Worm (Caenorhabditis elegans) whole organism, late embryonic: Measurements from ENCODE around the gene egli-1.
A peak's percentile ranks its signal among the peaks of the same experiment; 100 is the strongest.

ENCODE experiments used
- K09A11.1 ChIP-seq: sonication (generic microtip); optimal IDR thresholded peaks from 2 replicates; lab custom pipeline; 2017; ENCODE audit warnings: antibody characterized with exemption, mild to moderate bottlenecking, missing genetic modification characterization, missing compliant biosample characterization; ENCODE audit not compliant: insufficient read depth
- Y22D7AL.16 ChIP-seq: sonication (generic microtip); optimal IDR thresholded peaks from 2 replicates; lab custom pipeline; 2016; ENCODE audit warnings: missing genetic modification characterization, missing compliant biosample characterization
- ahr-1 ChIP-seq: sonication (generic microtip); optimal IDR thresholded peaks from 2 replicates; lab custom pipeline; 2016; ENCODE audit warnings: missing genetic modification characterization, missing compliant biosample characterization
- ceh-18 ChIP-seq: sonication (generic microtip); optimal IDR thresholded peaks from 2 replicates; lab custom pipeline; 2016; ENCODE audit warnings: missing genetic modification characterization, missing compliant biosample characterization
- ceh-2 ChIP-seq: sonication (generic microtip); optimal IDR thresholded peaks from 2 replicates; lab custom pipeline; 2016; ENCODE audit warnings: missing genotype, missing genetic modification characterization, missing compliant biosample characterization
- ceh-22 ChIP-seq: sonication (generic microtip); optimal IDR thresholded peaks from 2 replicates; lab custom pipeline; 2017; ENCODE audit warnings: missing biosample characterization, missing genetic modification characterization
- ceh-24 ChIP-seq: sonication (generic microtip); optimal IDR thresholded peaks from 2 replicates; lab custom pipeline; 2016; ENCODE audit warnings: mild to moderate bottlenecking, missing genetic modification characterization, missing compliant biosample characterization
- ceh-31 ChIP-seq: sonication (generic microtip); optimal IDR thresholded peaks from 2 replicates; lab custom pipeline; 2016; ENCODE audit warnings: missing genetic modification characterization, missing compliant biosample characterization
- ceh-34 ChIP-seq: sonication (generic microtip); optimal IDR thresholded peaks from 2 replicates; lab custom pipeline; 2016; ENCODE audit warnings: mild to moderate bottlenecking, missing genetic modification characterization, missing compliant biosample characterization
- ceh-6 ChIP-seq: fragments of 200-800 bp; sonication (Bioruptor generic); optimal IDR thresholded peaks from 2 replicates; lab custom pipeline; 2018; ENCODE audit warnings: mild to moderate bottlenecking, missing genetic modification characterization, missing compliant biosample characterization
- dve-1 ChIP-seq: sonication (generic microtip); optimal IDR thresholded peaks from 2 replicates; lab custom pipeline; 2017; ENCODE audit warnings: antibody characterized with exemption, mild to moderate bottlenecking, missing genetic modification characterization, missing compliant biosample characterization
- elt-2 ChIP-seq: sonication (generic microtip); optimal IDR thresholded peaks from 2 replicates; lab custom pipeline; 2016; ENCODE audit warnings: missing genetic modification reagents, missing genetic modification characterization, missing compliant biosample characterization
- elt-4 ChIP-seq: sonication (generic microtip); optimal IDR thresholded peaks from 2 replicates; lab custom pipeline; 2016; ENCODE audit warnings: missing genetic modification characterization, missing compliant biosample characterization
- ets-4 ChIP-seq: sonication (generic microtip); optimal IDR thresholded peaks from 2 replicates; lab custom pipeline; 2016; ENCODE audit warnings: missing genetic modification characterization, missing compliant biosample characterization
- eyg-1 ChIP-seq: sonication (generic microtip); optimal IDR thresholded peaks from 2 replicates; lab custom pipeline; 2016; ENCODE audit warnings: missing genotype, missing genetic modification characterization, missing compliant biosample characterization
- fkh-6 ChIP-seq: sonication (generic microtip); optimal IDR thresholded peaks from 2 replicates; lab custom pipeline; 2016; ENCODE audit warnings: missing genetic modification characterization, missing compliant biosample characterization
- hlh-13 ChIP-seq: fragments of 200-800 bp; sonication (Bioruptor generic); optimal IDR thresholded peaks from 2 replicates; lab custom pipeline; 2018; ENCODE audit warnings: mild to moderate bottlenecking, missing genetic modification characterization, missing compliant biosample characterization
- hlh-15 ChIP-seq: sonication (generic microtip); optimal IDR thresholded peaks from 2 replicates; lab custom pipeline; 2016; ENCODE audit warnings: missing genetic modification characterization, missing compliant biosample characterization
- hlh-30 ChIP-seq: sonication (generic microtip); optimal IDR thresholded peaks from 2 replicates; lab custom pipeline; 2017; ENCODE audit warnings: antibody characterized with exemption, missing genetic modification characterization, missing compliant biosample characterization; ENCODE audit not compliant: insufficient read depth
- hlh-6 ChIP-seq: sonication (generic microtip); optimal IDR thresholded peaks from 2 replicates; lab custom pipeline; 2016; ENCODE audit warnings: missing genotype, missing genetic modification characterization, missing compliant biosample characterization
- madf-2 ChIP-seq: sonication (generic microtip); optimal IDR thresholded peaks from 2 replicates; lab custom pipeline; 2017; ENCODE audit warnings: missing genetic modification characterization, missing compliant biosample characterization
- mec-3 ChIP-seq: sonication (generic microtip); optimal IDR thresholded peaks from 2 replicates; lab custom pipeline; 2016; ENCODE audit warnings: borderline replicate concordance, missing genetic modification characterization, missing compliant biosample characterization
- nfya-1 ChIP-seq: sonication (generic microtip); optimal IDR thresholded peaks from 2 replicates; lab custom pipeline; 2017; ENCODE audit warnings: missing genetic modification characterization, mild to moderate bottlenecking, missing compliant biosample characterization, antibody characterized with exemption, moderate library complexity
- nhr-11 ChIP-seq: fragments of 150-350 bp; optimal IDR thresholded peaks from 2 replicates; lab custom pipeline; 2014; ENCODE audit warnings: missing biosample characterization, missing genetic modification characterization
- pat-9 ChIP-seq: fragments of 200-800 bp; sonication (Bioruptor generic); optimal IDR thresholded peaks from 2 replicates; lab custom pipeline; 2018; ENCODE audit warnings: mild to moderate bottlenecking, missing genetic modification characterization, moderate library complexity, missing compliant biosample characterization
- pha-4 ChIP-seq: fragments of 150-350 bp; optimal IDR thresholded peaks from 2 replicates; lab custom pipeline; 2018; ENCODE audit warnings: missing biosample characterization, missing genetic modification reagents, missing genetic modification characterization
- pros-1 ChIP-seq: fragments of 150-350 bp; optimal IDR thresholded peaks from 2 replicates; lab custom pipeline; 2014; ENCODE audit warnings: missing biosample characterization, missing genetic modification reagents, missing genetic modification characterization
- ref-2 ChIP-seq: sonication (generic microtip); optimal IDR thresholded peaks from 2 replicates; lab custom pipeline; 2016; ENCODE audit warnings: missing genetic modification characterization, missing compliant biosample characterization
- rnt-1 ChIP-seq: sonication (generic microtip); optimal IDR thresholded peaks from 2 replicates; lab custom pipeline; 2016; ENCODE audit warnings: missing genetic modification characterization, missing compliant biosample characterization
- tbx-2 ChIP-seq: sonication (generic microtip); optimal IDR thresholded peaks from 2 replicates; lab custom pipeline; 2016; ENCODE audit warnings: missing genetic modification characterization, missing compliant biosample characterization
- tbx-7 ChIP-seq: sonication (generic microtip); optimal IDR thresholded peaks from 2 replicates; lab custom pipeline; 2016; ENCODE audit warnings: missing genotype, missing genetic modification characterization, missing compliant biosample characterization
- unc-3 ChIP-seq, 2 experiments: fragments of 200-800 bp in 1 of 2; sonication (Bioruptor generic) in 1 of 2; sonication (generic microtip) in 1 of 2; conservative IDR thresholded peaks in 1 of 2; optimal IDR thresholded peaks in 1 of 2; 2 replicates each; pipeline versions ENCODE4 v1.3.6 to Lab custom; 2016 to 2022; ENCODE audit warnings: missing compliant biosample characterization in 2 of 2, missing genetic modification characterization in 2 of 2, missing genetic modification reagents in 1 of 2
- unc-42 ChIP-seq: sonication (generic microtip); optimal IDR thresholded peaks from 2 replicates; lab custom pipeline; 2016; ENCODE audit warnings: missing genotype, missing genetic modification characterization, missing compliant biosample characterization
- unc-55 ChIP-seq: sonication (generic microtip); optimal IDR thresholded peaks from 2 replicates; lab custom pipeline; 2017; ENCODE audit warnings: missing biosample characterization, missing genetic modification reagents, missing genetic modification characterization
- unc-86 ChIP-seq: sonication (generic microtip); optimal IDR thresholded peaks from 2 replicates; lab custom pipeline; 2016; ENCODE audit warnings: missing genetic modification characterization, missing compliant biosample characterization

egli-1 gene

DNA sequence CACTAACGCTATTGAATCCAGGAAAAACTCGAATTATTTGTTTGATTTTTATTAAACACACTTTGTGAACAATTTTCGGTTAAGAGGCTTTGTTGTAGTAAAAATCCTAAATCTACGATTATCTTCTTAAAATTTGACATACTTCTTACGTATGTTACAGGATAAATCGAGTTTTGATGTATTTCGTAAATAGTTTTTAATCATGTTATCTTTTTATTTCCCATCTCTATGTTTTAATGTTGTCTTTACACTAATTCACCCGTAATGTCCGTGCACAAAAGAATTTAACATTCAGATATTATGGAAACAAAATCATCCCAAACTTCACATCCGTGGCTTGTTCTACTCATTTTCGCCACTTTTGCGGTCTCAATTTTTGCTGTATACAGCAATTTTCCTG lies at the start of gene egli-1:
Gene egli-1 (plus strand): TSS at position 301 of the 400 bp plus-strand sequence.
- TF ChIP-seq ceh-6 = no peak
- no peak for TF ChIP-seq pat-9 (tag; lab: Kevin White, UChicago)
- TF ChIP-seq eyg-1 (tag; lab: Kevin White, UChicago) = no peak
- TF ChIP-seq ets-4 (tag; lab: Kevin White, UChicago) = no peak
- no peak for TF ChIP-seq unc-86 (tag; lab: Kevin White, UChicago)
- no peak for TF ChIP-seq K09A11.1 (tag; lab: Kevin White, UChicago)
- TF ChIP-seq hlh-15 (tag; lab: Kevin White, UChicago) = no peak
- TF ChIP-seq tbx-2 (tag; lab: Kevin White, UChicago) = no peak

DNA sequence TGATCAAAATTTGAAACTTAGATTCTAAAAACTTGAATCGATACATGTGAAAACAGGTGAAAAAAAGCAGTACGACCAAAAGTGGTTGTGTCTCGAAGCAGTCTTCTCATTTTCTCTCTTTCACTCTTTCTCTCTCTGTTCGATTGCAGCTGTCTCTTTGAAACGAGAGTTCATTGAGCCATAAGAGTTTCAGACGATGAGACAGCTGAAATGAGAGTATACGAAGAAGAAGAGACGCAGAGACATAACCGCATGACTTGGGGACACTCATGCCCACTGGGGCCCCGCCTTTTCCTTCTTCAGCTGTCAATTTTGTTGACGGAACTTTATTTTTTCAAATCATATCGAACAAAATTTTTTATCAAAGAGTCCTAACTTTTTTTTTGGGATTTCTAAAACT lies 49.8 kb upstream of the egli-1 start:
- TF ChIP-seq hlh-6 = no peak
- no peak for TF ChIP-seq eyg-1 (tag; lab: Kevin White, UChicago)
- TF ChIP-seq tbx-2 (tag; lab: Kevin White, UChicago) = peak; percentile 53
- TF ChIP-seq elt-2 (tag; lab: Kevin White, UChicago) = peak; percentile 27
- no peak for TF ChIP-seq ceh-2
- TF ChIP-seq mec-3 = no peak
- TF ChIP-seq hlh-30 (tag; lab: Kevin White, UChicago) = peak; percentile 98
- no peak for TF ChIP-seq Y22D7AL.16 (tag; lab: Kevin White, UChicago)
- peak; percentile 73 for TF ChIP-seq ceh-31
- TF ChIP-seq ref-2 (tag; lab: Kevin White, UChicago) = peak; percentile 33
- TF ChIP-seq ceh-18 = peak; percentile 67
- TF ChIP-seq ceh-34 (tag; lab: Kevin White, UChicago) = peak; percentile 39
- TF ChIP-seq pros-1 (tag; lab: Kevin White, UChicago) = peak; percentile 55
- TF ChIP-seq unc-55 = peak; percentile 91
- peak; percentile 50 for TF ChIP-seq unc-42 (tag; lab: Kevin White, UChicago)
- peak; percentile 2 for TF ChIP-seq dve-1 (tag; lab: Kevin White, UChicago)
- peak; percentile 81 for TF ChIP-seq nfya-1
- peak; percentile 37 for TF ChIP-seq rnt-1 (tag; lab: Kevin White, UChicago)

ce11 chrII:9274734-9275133 lies 49.0 kb upstream of the egli-1 start:
- no peak for TF ChIP-seq nhr-11 (tag; lab: Kevin White, UChicago)
- TF ChIP-seq hlh-15 (tag; lab: Kevin White, UChicago) = no peak
- TF ChIP-seq unc-86 (tag; lab: Kevin White, UChicago) = no peak
- no peak for TF ChIP-seq nfya-1

- TF ChIP-seq unc-3 (GFP tag; conservative IDR thresholded peaks at IDR 0.05; lab: Robert Waterston, UW) (no peak), unc-3 (tag; optimal IDR thresholded peaks at IDR 0.05; lab: Kevin White, UChicago) (no peak), ahr-1 (tag; lab: Kevin White, UChicago) (no peak), ceh-24 (no peak)
Observed at ce11 chrII:9275173-9275572, 48.6 kb upstream of the egli-1 start.

DNA sequence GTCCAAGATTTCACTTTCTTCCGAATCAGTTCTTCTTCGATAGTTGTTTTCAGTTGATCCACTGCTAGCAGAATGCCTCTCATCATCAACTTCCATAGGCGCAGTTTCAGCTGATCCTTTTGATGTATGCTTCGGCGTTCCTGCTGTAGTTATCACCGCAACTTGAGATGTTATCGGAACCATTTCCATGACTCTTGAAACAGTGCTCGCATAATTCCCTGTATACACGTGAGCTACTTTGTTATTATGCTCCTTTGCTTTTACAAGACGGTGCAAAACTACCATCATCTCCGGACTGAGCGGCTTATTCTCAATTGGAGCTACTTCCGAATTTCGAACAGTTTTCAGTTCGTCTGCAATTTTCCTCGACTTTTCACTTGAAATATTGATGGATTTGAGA lies 46.6 kb upstream of the egli-1 start:
- TF ChIP-seq elt-4 (no peak), pha-4 (no peak), hlh-13 (GFP tag; lab: Kevin White, UChicago) (no peak), ahr-1 (tag; lab: Kevin White, UChicago) (no peak), ceh-22 (no peak), ceh-24 (no peak), madf-2 (tag; lab: Kevin White, UChicago) (no peak), tbx-7 (tag; lab: Kevin White, UChicago) (no peak), fkh-6 (tag; lab: Kevin White, UChicago) (no peak), hlh-15 (tag; lab: Kevin White, UChicago) (no peak), Y22D7AL.16 (tag; lab: Kevin White, UChicago) (no peak)
- TF ChIP-seq, all 69 proteins: peak for 0
